Fruit fly (Drosophila melanogaster): ENCODE data around the gene xit.

xit gene

DNA sequence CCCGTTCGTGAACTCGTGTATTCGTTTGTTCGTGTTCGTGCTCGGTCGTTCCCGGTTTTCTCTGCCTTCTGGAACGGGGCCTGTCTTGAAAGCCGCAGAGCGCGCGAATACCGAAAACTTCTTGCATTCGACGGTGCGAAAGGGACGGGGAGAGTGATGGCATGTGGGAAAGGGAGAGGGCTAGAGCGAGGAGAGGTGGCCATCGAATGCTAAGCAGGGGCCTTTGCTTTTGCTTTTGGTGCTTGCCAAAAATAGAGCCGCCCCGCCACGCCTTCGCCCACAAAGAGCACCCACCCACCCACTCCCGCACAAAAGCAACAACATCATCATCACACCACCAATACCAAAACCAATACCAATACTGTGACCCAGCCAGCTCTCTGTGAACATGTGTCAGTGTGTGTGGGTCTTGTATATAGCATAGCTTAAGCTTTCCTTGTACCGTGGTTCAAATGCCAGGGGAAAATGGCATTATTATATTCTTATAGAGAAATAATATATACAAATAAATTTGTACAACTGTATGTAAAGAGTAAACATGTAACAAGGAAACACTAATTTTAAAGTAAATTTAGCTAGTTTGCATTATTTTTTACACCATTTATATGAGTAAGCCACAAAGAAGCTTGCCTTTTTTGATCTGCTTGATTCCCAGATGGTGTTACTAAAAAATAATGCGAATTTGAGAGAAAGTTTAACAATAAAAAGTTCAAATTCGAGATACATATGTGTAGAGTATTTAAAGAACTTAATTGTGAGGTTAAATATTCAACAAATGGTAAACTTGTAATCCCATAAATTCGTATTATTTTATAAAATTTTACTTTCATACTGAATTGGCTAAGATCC is 46.6 kb downstream of the xit start, which contains the start of gene CG14434:
Gene CG14434, minus strand, starts transcription at position 20 of the 849 bp plus-strand sequence.
- TF ChIP-seq CG7271 (tag; optimal IDR thresholded peaks at IDR 0.05) (no peak), nau (GFP tag; optimal IDR thresholded peaks at IDR 0.05) (peak; percentile 47), dpn (GFP tag; optimal IDR thresholded peaks at IDR 0.05) (peak; percentile 64 to 76), ap (GFP tag; IDR thresholded peaks at IDR 0.05) (0 out of 2 replicates have a peak, but pooled peaks have one; percentile 2), dimm (GFP tag; IDR thresholded peaks at IDR 0.05) (no peak), CG2116 (GFP tag; optimal IDR thresholded peaks at IDR 0.05) (peak; percentile 45), mam (GFP tag; optimal IDR thresholded peaks at IDR 0.05) (peak; percentile 50), CG4617 (GFP tag; optimal IDR thresholded peaks at IDR 0.05; ENCODE audit: borderline replicate concordance) (peak; percentile 7), ATbp (GFP tag; optimal IDR thresholded peaks at IDR 0.05) (peak; percentile 60), Bdp1 (GFP tag; optimal IDR thresholded peaks at IDR 0.05) (peak; percentile 15), fd96Cb (tag; optimal IDR thresholded peaks at IDR 0.05) (peak; percentile 86), CG8388 (GFP tag; optimal IDR thresholded peaks at IDR 0.05) (peak; percentile 81), BtbVII (GFP tag; optimal IDR thresholded peaks at IDR 0.05) (peak; percentile 78), PHDP (tag; optimal IDR thresholded peaks at IDR 0.05) (peak; percentile 71), CG2199 (GFP tag; IDR thresholded peaks at IDR 0.05) (no peak), inv (GFP tag; IDR thresholded peaks at IDR 0.05; ENCODE audit: partially characterized antibody) (no peak), Sry-β (GFP tag; optimal IDR thresholded peaks at IDR 0.05) (peak; percentile 42), CG32772 (GFP tag; IDR thresholded peaks at IDR 0.05) (0 out of 2 replicates have a peak, but pooled peaks have one; percentile 44), Sox102F (GFP tag; optimal IDR thresholded peaks at IDR 0.05) (peak; percentile 81), ac (GFP tag; optimal IDR thresholded peaks at IDR 0.05) (no peak), stc (GFP tag; IDR thresholded peaks at IDR 0.05) (no peak), lola (GFP tag; optimal IDR thresholded peaks at IDR 0.05) (peak in 2 of 3 experiments; percentile 14 to 94), CG30403 (GFP tag; optimal IDR thresholded peaks at IDR 0.05) (peak; percentile 90), CG2129 (GFP tag; IDR thresholded peaks at IDR 0.05; ENCODE audit: partially characterized antibody) (no peak), CG15479 (GFP tag; optimal IDR thresholded peaks at IDR 0.05) (no peak), ttk (GFP tag; IDR thresholded peaks at IDR 0.05) (no peak), al (GFP tag; IDR thresholded peaks at IDR 0.05) (0 out of 2 replicates have a peak, but pooled peaks have one; percentile 24), NK7.1 (GFP tag; optimal IDR thresholded peaks at IDR 0.05) (peak; percentile 58), CG43689 (GFP tag; IDR thresholded peaks at IDR 0.05) (peak; percentile 40; the same call in 1 of the 2 replicates), CG4328 (GFP tag; optimal IDR thresholded peaks at IDR 0.05) (peak; percentile 73), Lim3 (GFP tag; IDR thresholded peaks at IDR 0.05) (no peak), CG10462 (GFP tag; optimal IDR thresholded peaks at IDR 0.05) (peak; percentile 70), CG11093 (GFP tag; IDR thresholded peaks at IDR 0.05) (no peak; the same call in 2 of the 3 replicates), sug (tag; optimal IDR thresholded peaks at IDR 0.05) (peak; percentile 59), CG2202 (tag; optimal IDR thresholded peaks at IDR 0.05) (peak; percentile 70), CG17186 (GFP tag; optimal IDR thresholded peaks at IDR 0.05) (peak; percentile 22), disco-r (GFP tag; optimal IDR thresholded peaks at IDR 0.05) (peak; percentile 44), CG7928 (GFP tag; optimal IDR thresholded peaks at IDR 0.05) (peak; percentile 45), pum (GFP tag; optimal IDR thresholded peaks at IDR 0.05) (peak; percentile 29), CG33213 (GFP tag; optimal IDR thresholded peaks at IDR 0.05) (peak; percentile 28), Adf1 (GFP tag; IDR thresholded peaks at IDR 0.05) (peak; percentile 81), CG10321 (GFP tag; IDR thresholded peaks at IDR 0.05) (peak; percentile 14; the same call in 1 of the 2 replicates), CG32532 (GFP tag; IDR thresholded peaks at IDR 0.05) (0 out of 2 replicates have a peak, but pooled peaks have one; percentile 40), mld (GFP tag; IDR thresholded peaks at IDR 0.05; ENCODE audit: partially characterized antibody) (no peak), esg (GFP tag; conservative IDR thresholded peaks at IDR 0.05) (peak; percentile 51; the same call in 1 of the 2 replicates), mirr (GFP tag; optimal IDR thresholded peaks at IDR 0.05) (no peak), tna (GFP tag; IDR thresholded peaks at IDR 0.05; ENCODE audit: partially characterized antibody) (no peak), grau (tag; optimal IDR thresholded peaks at IDR 0.05) (peak; percentile 82)
